Fruit fly (Drosophila melanogaster) whole organism, embryonic: ENCODE data around the gene be.

Experiments used
- CG11695 ChIP-seq: fragments of 200-800 bp; sonication (Bioruptor generic); IDR thresholded peaks from 3 replicates; pipeline ENCODE4 v1.3.6; 2022; ENCODE audit warnings: missing biosample characterization, missing genetic modification characterization
- CG3407 ChIP-seq: fragments of 200-800 bp; sonication (Bioruptor generic); optimal IDR thresholded peaks from 2 replicates; lab custom pipeline; 2018; ENCODE audit warnings: missing biosample characterization, mild to moderate bottlenecking, missing genetic modification characterization
- Dbx ChIP-seq: fragments of 200-800 bp; sonication (Bioruptor generic); IDR thresholded peaks from 3 replicates; pipeline ENCODE4 v1.3.6; 2022; ENCODE audit warnings: missing biosample characterization, missing genetic modification characterization
- Dfd ChIP-seq, 2 experiments: fragments of >200 bp; optimal IDR thresholded peaks; 2 replicates each; lab custom pipeline; 2017; ENCODE audit warnings: missing biosample characterization in 2 of 2, missing genetic modification characterization in 2 of 2
- ERR ChIP-seq: fragments of 200-800 bp; sonication (Bioruptor generic); optimal IDR thresholded peaks from 2 replicates; lab custom pipeline; 2016; ENCODE audit warnings: missing biosample characterization, missing genetic modification characterization
- Max ChIP-seq: fragments of 200-800 bp; sonication (Bioruptor generic); optimal IDR thresholded peaks from 2 replicates; lab custom pipeline; 2016; ENCODE audit warnings: missing biosample characterization, mild to moderate bottlenecking, missing genetic modification characterization
- Sin3A ChIP-seq: fragments of >200 bp; optimal IDR thresholded peaks from 2 replicates; lab custom pipeline; 2018
- caup ChIP-seq: fragments of 200-800 bp; sonication (Bioruptor generic); optimal IDR thresholded peaks from 3 replicates; lab custom pipeline; 2017; ENCODE audit warnings: missing biosample characterization, mild to moderate bottlenecking, missing genetic modification characterization, moderate library complexity; ENCODE audit not compliant: severe bottlenecking
- sob ChIP-seq: fragments of 200-800 bp; sonication (Bioruptor generic); IDR thresholded peaks from 2 replicates; pipeline ENCODE4 v1.3.6; 2022; ENCODE audit warnings: missing biosample characterization, missing genetic modification characterization

dm6 chrX:15062619-15063018 is 38.4 kb downstream of the be start:
- TF ChIP-seq CG3407 (GFP tag; lab: Kevin White, UChicago): no peak
- no peak for TF ChIP-seq Sin3A (lab: Kevin White, UChicago)
- no peak for TF ChIP-seq Dbx
- no peak for TF ChIP-seq Max (GFP tag; lab: Kevin White, UChicago)
- no peak for TF ChIP-seq caup (GFP tag; lab: Kevin White, UChicago)
- no peak for TF ChIP-seq ERR (GFP tag; lab: Kevin White, UChicago)
- TF ChIP-seq CG11695 (GFP tag; lab: Robert Waterston, UW): no peak
- no peak for TF ChIP-seq sob (GFP tag; lab: Robert Waterston, UW)
- TF ChIP-seq Dfd (GFP tag; optimal IDR thresholded peaks at IDR 0.05; lab: Kevin White, UChicago): no peak
